Worm (Caenorhabditis elegans): ENCODE results near the gene mab-23.
A peak's percentile ranks its signal among the peaks of the same experiment; 100 is the strongest.

- TF ChIP-seq W03F9.2 (tag; optimal IDR thresholded peaks at IDR 0.05) = peak; percentile 32
- no peak for TF ChIP-seq him-1 (tag; optimal IDR thresholded peaks at IDR 0.05)
These were observed 28.6 kb downstream of the mab-23 start, which contains the start of gene sqv-4 for ce11 chrV:10661417-10661945.
